Fruit fly (Drosophila melanogaster) Kc167 (cell line): Measurements from ENCODE around the gene CG15824.

Experiments used
- Myc ChIP-seq: fragments of >200 bp; optimal IDR thresholded peaks from 2 replicates; lab custom pipeline; 2017; ENCODE audit warnings: missing external identifiers
- h ChIP-seq: fragments of >200 bp; optimal IDR thresholded peaks from 3 replicates; lab custom pipeline; 2018; ENCODE audit warnings: missing external identifiers
- insv ChIP-seq: fragments of >200 bp; optimal IDR thresholded peaks from 3 replicates; lab custom pipeline; 2018; ENCODE audit warnings: missing external identifiers
- psq ChIP-seq: fragments of >200 bp; optimal IDR thresholded peaks from 2 replicates; lab custom pipeline; 2017; ENCODE audit warnings: missing external identifiers

DNA sequence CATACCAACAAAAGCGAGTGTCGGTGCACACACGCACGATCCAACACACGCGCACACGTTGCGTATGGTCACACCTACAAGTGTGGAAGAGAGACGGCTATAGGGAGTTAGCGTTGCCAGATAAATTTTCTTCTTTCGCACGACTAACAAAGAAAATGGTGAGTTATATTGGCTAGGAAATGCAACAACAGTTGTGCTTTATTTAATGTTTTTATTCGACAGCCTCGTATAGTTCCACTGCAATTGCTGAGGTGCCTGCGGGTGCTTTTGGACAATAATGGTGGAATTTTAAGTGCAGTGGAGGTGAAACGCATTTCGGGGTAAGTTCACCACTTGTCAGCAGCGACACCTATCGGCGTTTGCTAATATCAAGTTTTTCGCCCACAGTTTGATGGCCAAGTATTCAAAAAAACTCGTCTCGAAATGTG is 13.5 kb downstream of the CG15824 start:
- TF ChIP-seq psq (lab: Kevin White, UChicago) (no peak), h (lab: Kevin White, UChicago) (no peak), Myc (lab: Kevin White, UChicago) (no peak), insv (no peak)
